Fruit fly (Drosophila melanogaster) whole organism, embryonic: ENCODE data around the gene loaf.

ENCODE experiments used
- Bgb ChIP-seq: fragments of 200-800 bp; sonication (Bioruptor generic); IDR thresholded peaks from 2 replicates; pipeline ENCODE4 v1.3.6; 2022; ENCODE audit warnings: missing biosample characterization, missing genetic modification characterization; ENCODE audit not compliant: partially characterized antibody
- CG11456 ChIP-seq: fragments of 200-800 bp; sonication (Bioruptor generic); IDR thresholded peaks from 3 replicates; pipeline ENCODE4 v1.3.6; 2022; ENCODE audit warnings: missing biosample characterization, missing genetic modification characterization
- CG12391 ChIP-seq: fragments of 200-800 bp; sonication (Bioruptor generic); optimal IDR thresholded peaks from 3 replicates; lab custom pipeline; 2018; ENCODE audit warnings: missing biosample characterization, mild to moderate bottlenecking, missing genetic modification characterization, moderate library complexity
- CG13287 ChIP-seq: fragments of 200-800 bp; sonication (Bioruptor generic); IDR thresholded peaks from 2 replicates; pipeline ENCODE4 v1.3.6; 2022; ENCODE audit warnings: missing biosample characterization, missing genetic modification characterization; ENCODE audit not compliant: partially characterized antibody
- CG15479 ChIP-seq: fragments of 200-800 bp; sonication (Bioruptor generic); optimal IDR thresholded peaks from 3 replicates; lab custom pipeline; 2019; ENCODE audit warnings: missing biosample characterization, mild to moderate bottlenecking, missing genetic modification characterization, moderate library complexity
- CG1603 ChIP-seq: fragments of 200-800 bp; sonication (Bioruptor generic); optimal IDR thresholded peaks from 2 replicates; lab custom pipeline; 2019; ENCODE audit warnings: missing biosample characterization, mild to moderate bottlenecking, missing genetic modification characterization, moderate library complexity
- CG1647 ChIP-seq: fragments of 200-800 bp; sonication (Bioruptor generic); optimal IDR thresholded peaks from 3 replicates; lab custom pipeline; 2016; ENCODE audit warnings: missing biosample characterization, missing genetic modification characterization
- CG18011 ChIP-seq: fragments of 200-800 bp; sonication (Bioruptor generic); optimal IDR thresholded peaks from 2 replicates; lab custom pipeline; 2017; ENCODE audit warnings: missing biosample characterization, missing genetic modification characterization, mild to moderate bottlenecking, moderate library complexity, missing genotype
- CG18599 ChIP-seq: fragments of 200-800 bp; sonication (Bioruptor generic); optimal IDR thresholded peaks from 3 replicates; lab custom pipeline; 2017; ENCODE audit warnings: missing biosample characterization, missing genetic modification characterization, mild to moderate bottlenecking, moderate library complexity, missing genetic modification reagents
- CG34376 ChIP-seq: fragments of 200-800 bp; sonication (Bioruptor generic); optimal IDR thresholded peaks from 2 replicates; lab custom pipeline; 2018; ENCODE audit warnings: missing biosample characterization, mild to moderate bottlenecking, missing genetic modification characterization
- CG34422 ChIP-seq: fragments of 200-800 bp; sonication (Bioruptor generic); IDR thresholded peaks from 3 replicates; pipeline ENCODE4 v1.3.6; 2022; ENCODE audit warnings: missing biosample characterization, missing genetic modification characterization
- CG4360 ChIP-seq: fragments of 200-800 bp; sonication (Bioruptor generic); IDR thresholded peaks from 2 replicates; pipeline ENCODE4 v1.3.6; 2022; ENCODE audit warnings: missing biosample characterization, missing genetic modification characterization
- CG9817 ChIP-seq: fragments of 200-800 bp; sonication (Bioruptor generic); optimal IDR thresholded peaks from 2 replicates; lab custom pipeline; 2018; ENCODE audit warnings: missing biosample characterization, mild to moderate bottlenecking, missing genetic modification characterization, moderate library complexity
- CG9876 ChIP-seq: fragments of 200-800 bp; sonication (Bioruptor generic); optimal IDR thresholded peaks from 2 replicates; lab custom pipeline; 2016; ENCODE audit warnings: missing biosample characterization, missing genetic modification characterization
- Dll ChIP-seq: fragments of 200-800 bp; sonication (Bioruptor generic); IDR thresholded peaks from 4 replicates; pipeline ENCODE4 v1.3.6; 2022; ENCODE audit warnings: missing biosample characterization, missing genetic modification characterization; ENCODE audit not compliant: partially characterized antibody
- Gug ChIP-seq: fragments of 200-800 bp; sonication (Bioruptor generic); IDR thresholded peaks from 4 replicates; pipeline ENCODE4 v1.3.6; 2022; ENCODE audit warnings: missing biosample characterization, missing genetic modification characterization
- H2.0 ChIP-seq: fragments of 200-800 bp; sonication (Bioruptor generic); IDR thresholded peaks from 2 replicates; pipeline ENCODE4 v1.3.6; 2022; ENCODE audit warnings: missing biosample characterization, missing genetic modification characterization
- Lhr ChIP-seq: fragments of 200-800 bp; sonication (Bioruptor generic); optimal IDR thresholded peaks from 3 replicates; lab custom pipeline; 2017; ENCODE audit warnings: mild to moderate bottlenecking, missing biosample characterization, missing genetic modification reagents, missing genetic modification characterization
- Med ChIP-seq: fragments of 200-800 bp; sonication (Bioruptor generic); peaks from one replicate; lab custom pipeline; 2016; ENCODE audit warnings: missing biosample characterization, missing genetic modification characterization, mild to moderate bottlenecking, inconsistent platforms, moderate library complexity
- Oaz ChIP-seq: fragments of 200-800 bp; sonication (Bioruptor generic); IDR thresholded peaks from 2 replicates; pipeline ENCODE4 v1.3.6; 2022; ENCODE audit warnings: missing biosample characterization, missing genetic modification characterization
- Opbp ChIP-seq: fragments of 200-800 bp; sonication (Bioruptor generic); IDR thresholded peaks from 3 replicates; pipeline ENCODE4 v1.3.6; 2022; ENCODE audit warnings: missing biosample characterization, missing genetic modification characterization; ENCODE audit not compliant: partially characterized antibody
- Scr ChIP-seq: fragments of 200-800 bp; sonication (Bioruptor generic); IDR thresholded peaks from 2 replicates; pipeline ENCODE4 v1.3.6; 2022; ENCODE audit warnings: missing biosample characterization, missing genetic modification characterization; ENCODE audit not compliant: partially characterized antibody
- Sry-β ChIP-seq: fragments of 200-800 bp; sonication (Bioruptor generic); optimal IDR thresholded peaks from 2 replicates; lab custom pipeline; 2018; ENCODE audit warnings: missing biosample characterization, mild to moderate bottlenecking, missing genetic modification characterization, moderate library complexity
- Trl ChIP-seq, 3 experiments: fragments of >200 bp in 2 of 3; fragments of 200-800 bp in 1 of 3; sonication (Bioruptor generic) in 1 of 3; optimal IDR thresholded peaks; 2 replicates in 1 of 3; 3 replicates in 2 of 3; lab custom pipeline; 2016 to 2017; ENCODE audit warnings: missing biosample characterization in 1 of 3, missing genetic modification characterization in 1 of 3
- ato ChIP-seq: fragments of 200-800 bp; sonication (Bioruptor generic); IDR thresholded peaks from 2 replicates; pipeline ENCODE4 v1.3.6; 2022; ENCODE audit warnings: missing biosample characterization, missing genetic modification characterization; ENCODE audit not compliant: partially characterized antibody
- cg ChIP-seq: fragments of 200-800 bp; sonication (Bioruptor generic); optimal IDR thresholded peaks from 3 replicates; lab custom pipeline; 2019; ENCODE audit warnings: missing biosample characterization, mild to moderate bottlenecking, missing genetic modification characterization, moderate library complexity
- chif ChIP-seq, 2 experiments: fragments of 200-800 bp; sonication (Bioruptor generic); optimal IDR thresholded peaks; 3 replicates each; lab custom pipeline; 2016; ENCODE audit warnings: missing biosample characterization in 2 of 2, missing genetic modification characterization in 2 of 2
- chinmo ChIP-seq: fragments of 200-800 bp; sonication (Bioruptor generic); IDR thresholded peaks from 4 replicates; pipeline ENCODE4 v1.3.6; 2022; ENCODE audit warnings: missing biosample characterization, missing genetic modification characterization; ENCODE audit not compliant: partially characterized antibody
- crp ChIP-seq, 2 experiments: fragments of 200-800 bp; sonication (Bioruptor generic); optimal IDR thresholded peaks; 2 replicates in 1 of 2; 3 replicates in 1 of 2; lab custom pipeline; 2017; ENCODE audit warnings: missing biosample characterization in 2 of 2, missing genetic modification characterization in 2 of 2, mild to moderate bottlenecking in 1 of 2, moderate library complexity in 1 of 2
- cwo ChIP-seq: fragments of 200-800 bp; sonication (Bioruptor generic); optimal IDR thresholded peaks from 3 replicates; lab custom pipeline; 2017; ENCODE audit warnings: missing biosample characterization, missing genetic modification characterization, mild to moderate bottlenecking, moderate library complexity, missing genetic modification reagents
- eve ChIP-seq, 2 experiments: fragments of >200 bp; optimal IDR thresholded peaks; 2 replicates each; lab custom pipeline; 2017; ENCODE audit warnings: missing biosample characterization in 2 of 2, missing genetic modification characterization in 2 of 2
- exex ChIP-seq: fragments of 200-800 bp; sonication (Bioruptor generic); optimal IDR thresholded peaks from 4 replicates; lab custom pipeline; 2018; ENCODE audit warnings: missing biosample characterization, mild to moderate bottlenecking, missing genetic modification characterization, moderate library complexity
- lbe ChIP-seq: fragments of 200-800 bp; sonication (Bioruptor generic); optimal IDR thresholded peaks from 2 replicates; lab custom pipeline; 2016; ENCODE audit warnings: missing biosample characterization, mild to moderate bottlenecking, missing genetic modification characterization
- onecut ChIP-seq: fragments of 200-800 bp; sonication (Bioruptor generic); IDR thresholded peaks from 2 replicates; pipeline ENCODE4 v1.3.6; 2022; ENCODE audit warnings: missing biosample characterization, missing genetic modification characterization
- psq ChIP-seq: fragments of 200-800 bp; sonication (Bioruptor generic); optimal IDR thresholded peaks from 2 replicates; lab custom pipeline; 2017; ENCODE audit warnings: missing biosample characterization, missing genetic modification characterization
- sens ChIP-seq: fragments of 200-800 bp; sonication (Bioruptor generic); peaks from one replicate; lab custom pipeline; 2016; ENCODE audit warnings: missing biosample characterization, missing genetic modification characterization
- shn ChIP-seq: fragments of 200-800 bp; sonication (Bioruptor generic); optimal IDR thresholded peaks from 3 replicates; lab custom pipeline; 2016; ENCODE audit warnings: missing biosample characterization, missing genetic modification characterization
- so ChIP-seq: fragments of 200-800 bp; sonication (Bioruptor generic); IDR thresholded peaks from 3 replicates; pipeline ENCODE4 v1.3.6; 2022; ENCODE audit warnings: missing biosample characterization, missing genetic modification characterization
- ssp ChIP-seq: fragments of 200-800 bp; sonication (Bioruptor generic); IDR thresholded peaks from 2 replicates; pipeline ENCODE4 v1.3.6; 2022; ENCODE audit warnings: missing biosample characterization, missing genetic modification characterization
- stwl ChIP-seq: fragments of 200-800 bp; sonication (Bioruptor generic); optimal IDR thresholded peaks from 3 replicates; lab custom pipeline; 2018; ENCODE audit warnings: missing biosample characterization, mild to moderate bottlenecking, missing genetic modification characterization, moderate library complexity
- sug ChIP-seq: fragments of 200-800 bp; optimal IDR thresholded peaks from 2 replicates; lab custom pipeline; 2019; ENCODE audit warnings: missing biosample characterization, mild to moderate bottlenecking, missing genetic modification characterization, moderate library complexity
- tgo ChIP-seq: fragments of 200-800 bp; sonication (Bioruptor generic); IDR thresholded peaks from 3 replicates; pipeline ENCODE4 v1.3.6; 2022; ENCODE audit warnings: missing biosample characterization, missing genetic modification characterization
- tin ChIP-seq: fragments of 200-800 bp; sonication (Bioruptor generic); optimal IDR thresholded peaks from 3 replicates; lab custom pipeline; 2016; ENCODE audit warnings: missing biosample characterization, missing genetic modification characterization
- vnd ChIP-seq: fragments of 200-800 bp; sonication (Bioruptor generic); IDR thresholded peaks from 3 replicates; pipeline ENCODE4 v1.3.6; 2022; ENCODE audit warnings: missing biosample characterization, missing genetic modification characterization; ENCODE audit not compliant: partially characterized antibody
- vvl ChIP-seq: fragments of 200-800 bp; sonication (Bioruptor generic); IDR thresholded peaks from 2 replicates; pipeline ENCODE4 v1.3.6; 2022; ENCODE audit warnings: missing biosample characterization, missing genetic modification characterization

loaf gene

dm6 chr3L:11789773-11790172, 23.8 kb upstream of the loaf start, which contains the start of gene Pi3K68D (continued):
- TF ChIP-seq shn (GFP tag; lab: Kevin White, UChicago) (peak; percentile 6), CG9876 (no peak), cwo (GFP tag; lab: Kevin White, UChicago) (no peak), Lhr (peak; percentile 81), Bgb (GFP tag; lab: Robert Waterston, UW) (peak; percentile 97), H2.0 (GFP tag; lab: Robert Waterston, UW) (no peak), onecut (GFP tag; lab: Robert Waterston, UW) (peak; percentile 74), exex (tag; lab: Kevin White, UChicago) (no peak), Dll (GFP tag; lab: Robert Waterston, UW) (peak; percentile 89), CG12391 (tag; lab: Kevin White, UChicago) (peak; percentile 37), CG1647 (GFP tag; lab: Kevin White, UChicago) (peak; percentile 13), CG18011 (GFP tag; lab: Kevin White, UChicago) (no peak), CG11456 (GFP tag; lab: Robert Waterston, UW) (no peak), Scr (GFP tag; lab: Robert Waterston, UW) (peak; percentile 92), ssp (GFP tag; lab: Robert Waterston, UW) (no peak), CG9817 (tag; lab: Kevin White, UChicago) (no peak), stwl (tag; lab: Kevin White, UChicago) (peak; percentile 66), CG4360 (GFP tag; lab: Robert Waterston, UW) (no peak), chif (GFP tag; optimal IDR thresholded peaks at IDR 0.05; lab: Kevin White, UChicago) (peak in 1 of 2 experiments; percentile 9), ato (GFP tag; lab: Robert Waterston, UW) (peak; percentile 77), Sry-β (GFP tag; lab: Kevin White, UChicago) (no peak), CG1603 (tag; lab: Kevin White, UChicago) (peak; percentile 88), Opbp (GFP tag; lab: Robert Waterston, UW) (peak; percentile 97), eve (GFP tag; optimal IDR thresholded peaks at IDR 0.05; lab: Kevin White, UChicago) (no peak), Gug (GFP tag; lab: Robert Waterston, UW) (no peak), Oaz (no peak)

dm6 chr3L:11788936-11789352, 23.0 kb upstream of the loaf start:
- TF ChIP-seq vvl (GFP tag; lab: Robert Waterston, UW) (0 out of 2 replicates have a peak, but pooled peaks have one; percentile 13), CG34422 (peak; percentile 40; the same call in 1 of the 3 replicates), crp (GFP tag; optimal IDR thresholded peaks at IDR 0.05; lab: Kevin White, UChicago) (peak in 1 of 2 experiments; percentile 76), lbe (GFP tag; lab: Kevin White, UChicago) (peak; percentile 2), CG13287 (GFP tag; lab: Robert Waterston, UW) (peak; percentile 35), Trl (optimal IDR thresholded peaks at IDR 0.05; lab: Kevin White, UChicago) (peak in 1 of 2 experiments; percentile 49), Trl (GFP tag; optimal IDR thresholded peaks at IDR 0.05; lab: Kevin White, UChicago) (no peak), sug (tag; lab: Kevin White, UChicago) (peak; percentile 25), psq (peak; percentile 77), CG34376 (GFP tag; lab: Kevin White, UChicago) (peak; percentile 23), vnd (GFP tag; lab: Robert Waterston, UW) (no peak), Med (GFP tag; lab: Kevin White, UChicago) (peak; percentile 73), sens (GFP tag; lab: Kevin White, UChicago) (peak; percentile 34), tin (GFP tag; lab: Kevin White, UChicago) (no peak), tgo (no peak), CG15479 (GFP tag; lab: Kevin White, UChicago) (peak; percentile 70), CG18599 (GFP tag; lab: Kevin White, UChicago) (no peak), chinmo (GFP tag; lab: Robert Waterston, UW) (peak; percentile 81; the same call in 2 of the 4 replicates), cg (GFP tag; lab: Kevin White, UChicago) (peak; percentile 70), so (GFP tag; lab: Robert Waterston, UW) (no peak)
